Fruit fly (Drosophila melanogaster): ENCODE measurements around the gene srw.

- TF ChIP-seq Hmr (GFP tag; optimal IDR thresholded peaks at IDR 0.05) (no peak), CG10565 (GFP tag; optimal IDR thresholded peaks at IDR 0.05) (no peak), gcm (GFP tag; optimal IDR thresholded peaks at IDR 0.05) (no peak), Stat92E (GFP tag; optimal IDR thresholded peaks at IDR 0.05) (no peak)
These were observed 5.5 kb downstream of the srw start, which contains the start of gene Ctl1 for dm6 chr3L:4277796-4278195.
